Worm (Caenorhabditis elegans) whole organism, young adult: Measurements from ENCODE around the gene clec-177.

Experiments used
- B0035.1 ChIP-seq: sonication (generic microtip); optimal IDR thresholded peaks from 2 replicates; lab custom pipeline; 2016; ENCODE audit warnings: missing genetic modification characterization, mild to moderate bottlenecking, missing compliant biosample characterization, missing genotype, missing genetic modification reagents
- F10E7.11 ChIP-seq: sonication (generic microtip); optimal IDR thresholded peaks from 2 replicates; lab custom pipeline; 2017; ENCODE audit warnings: mild to moderate bottlenecking, missing genetic modification characterization, moderate library complexity, missing compliant biosample characterization
- attf-3 ChIP-seq: fragments of 200-800 bp; sonication (Bioruptor generic); conservative IDR thresholded peaks from 2 replicates; pipeline ENCODE4 v1.3.6; 2022; ENCODE audit warnings: missing genetic modification reagents, missing genetic modification characterization, missing compliant biosample characterization
- dox-1 ChIP-seq: fragments of 200-800 bp; sonication (Bioruptor generic); IDR thresholded peaks from 2 replicates; pipeline ENCODE4 v1.3.6; 2022; ENCODE audit warnings: missing genetic modification reagents, missing genetic modification characterization, missing compliant biosample characterization
- egl-18 ChIP-seq: fragments of 200-800 bp; sonication (Bioruptor generic); IDR thresholded peaks from 2 replicates; pipeline ENCODE4 v1.3.6; 2022; ENCODE audit warnings: missing genetic modification reagents, missing genetic modification characterization, missing compliant biosample characterization
- lag-1 ChIP-seq: fragments of 200-800 bp; sonication (Bioruptor generic); IDR thresholded peaks from 2 replicates; pipeline ENCODE4 v1.3.6; 2022; ENCODE audit warnings: missing genetic modification reagents, missing genetic modification characterization, missing compliant biosample characterization
- let-526 ChIP-seq: fragments of 200-800 bp; sonication (Bioruptor generic); IDR thresholded peaks from 2 replicates; pipeline ENCODE4 v1.3.6; 2022; ENCODE audit warnings: missing genetic modification reagents, missing genetic modification characterization, missing compliant biosample characterization
- lsl-1 ChIP-seq: fragments of 200-800 bp; sonication (Bioruptor generic); optimal IDR thresholded peaks from 2 replicates; lab custom pipeline; 2018; ENCODE audit warnings: mild to moderate bottlenecking, missing genetic modification characterization, moderate library complexity, missing compliant biosample characterization
- unc-62 ChIP-seq: fragments of 150-350 bp; optimal IDR thresholded peaks from 2 replicates; lab custom pipeline; 2014; ENCODE audit warnings: missing biosample characterization, missing genetic modification reagents, missing genetic modification characterization

ce11 chrIV:5002448-5002847 lies 16.1 kb downstream of the clec-177 start, which contains the start of gene pes-1:
- TF ChIP-seq egl-18 (no peak), F10E7.11 (no peak), lsl-1 (GFP tag; lab: Kevin White, UChicago) (no peak), unc-62 (no peak), B0035.1 (tag; lab: Kevin White, UChicago) (no peak), lag-1 (GFP tag; lab: Robert Waterston, UW) (no peak), dox-1 (GFP tag; lab: Robert Waterston, UW) (no peak), attf-3 (GFP tag; lab: Robert Waterston, UW) (no peak), let-526 (GFP tag; lab: Robert Waterston, UW) (no peak)
